Worm (Caenorhabditis elegans) whole organism, midembryonic: ENCODE measurements around the gene men-1.

Source experiments
- T22C8.4 ChIP-seq: fragments of 200-800 bp; sonication (Bioruptor generic); IDR thresholded peaks from 2 replicates; pipeline ENCODE4 v1.3.6; 2022; ENCODE audit warnings: missing genetic modification characterization, missing compliant biosample characterization
- cog-1 ChIP-seq: sonication (generic microtip); optimal IDR thresholded peaks from 2 replicates; lab custom pipeline; 2016; ENCODE audit warnings: missing genetic modification characterization, missing compliant biosample characterization
- flt-1 ChIP-seq: fragments of 200-800 bp; sonication (Bioruptor generic); IDR thresholded peaks from 2 replicates; pipeline ENCODE4 v1.3.6; 2022; ENCODE audit warnings: missing genetic modification characterization, missing compliant biosample characterization
- klf-2 ChIP-seq: fragments of 200-800 bp; sonication (Bioruptor generic); conservative IDR thresholded peaks from 2 replicates; pipeline ENCODE4 v1.3.6; 2022; ENCODE audit warnings: missing genetic modification reagents, missing genetic modification characterization, missing compliant biosample characterization
- med-1 ChIP-seq: sonication (generic microtip); optimal IDR thresholded peaks from 2 replicates; lab custom pipeline; 2017; ENCODE audit warnings: missing genetic modification characterization, mild to moderate bottlenecking, missing compliant biosample characterization, antibody characterized with exemption, missing genetic modification reagents; ENCODE audit not compliant: insufficient read depth
- ref-1 ChIP-seq: fragments of 200-800 bp; sonication (Bioruptor generic); conservative IDR thresholded peaks from 2 replicates; pipeline ENCODE4 v1.3.6; 2022; ENCODE audit warnings: missing genetic modification reagents, missing genetic modification characterization, missing compliant biosample characterization
- tab-1 ChIP-seq: fragments of 200-800 bp; sonication (Bioruptor generic); IDR thresholded peaks from 2 replicates; pipeline ENCODE4 v1.3.6; 2022; ENCODE audit warnings: missing genetic modification characterization, missing compliant biosample characterization
- ztf-23 ChIP-seq: fragments of 200-800 bp; sonication (Bioruptor generic); IDR thresholded peaks from 2 replicates; pipeline ENCODE4 v1.3.6; 2022; ENCODE audit warnings: missing genetic modification reagents, missing genetic modification characterization, missing compliant biosample characterization
- ztf-29 ChIP-seq: fragments of 200-800 bp; sonication (Bioruptor generic); IDR thresholded peaks from 2 replicates; pipeline ENCODE4 v1.3.6; 2022; ENCODE audit warnings: missing genetic modification reagents, missing genetic modification characterization, missing compliant biosample characterization

men-1 gene

ce11 chrII:14250147-14250965, 16.4 kb upstream of the men-1 start, which contains the start of gene hmg-1.1:
Gene hmg-1.1 (plus strand): TSS chrII:14250695.
- TF ChIP-seq ref-1 (GFP tag; lab: Robert Waterston, UW) (no peak), ztf-23 (GFP tag; lab: Robert Waterston, UW) (peak; percentile 82), med-1 (no peak), klf-2 (GFP tag; lab: Robert Waterston, UW) (no peak), ztf-29 (GFP tag; lab: Robert Waterston, UW) (peak; percentile 41; the same call in 1 of the 2 replicates), cog-1 (peak; percentile 72), flt-1 (GFP tag; lab: Robert Waterston, UW) (peak; percentile 80; the same call in 1 of the 2 replicates), tab-1 (no peak), T22C8.4 (GFP tag; lab: Robert Waterston, UW) (no peak)

DNA sequence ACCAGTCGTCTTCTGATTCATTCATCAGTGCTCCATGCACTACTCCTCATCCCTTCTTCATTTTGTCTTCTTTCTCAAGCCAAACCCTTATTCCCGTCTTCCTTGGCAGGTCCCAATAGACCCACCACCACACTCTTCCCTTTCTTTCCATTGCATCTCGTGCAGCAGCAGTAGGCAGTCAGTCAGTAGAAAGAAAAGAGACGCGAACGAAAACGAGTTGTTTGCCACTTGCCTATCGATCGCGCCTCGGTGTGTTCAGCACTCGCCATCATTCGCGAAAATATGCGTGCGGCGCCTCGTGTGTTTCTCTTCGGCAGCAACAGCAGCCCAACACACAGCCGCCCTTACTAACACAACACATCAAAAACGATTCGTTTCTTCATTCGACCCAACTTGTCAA, 15.6 kb upstream of the men-1 start:
- TF ChIP-seq med-1 = peak; percentile 13
- no peak for TF ChIP-seq ref-1 (GFP tag; lab: Robert Waterston, UW)
- peak; percentile 71; the same call in 1 of the 2 replicates for TF ChIP-seq flt-1 (GFP tag; lab: Robert Waterston, UW)
- TF ChIP-seq T22C8.4 (GFP tag; lab: Robert Waterston, UW) = peak; percentile 61; the same call in 1 of the 2 replicates
- TF ChIP-seq ztf-23 (GFP tag; lab: Robert Waterston, UW) = peak; percentile 57; the same call in 1 of the 2 replicates
- TF ChIP-seq tab-1 = no peak
- TF ChIP-seq klf-2 (GFP tag; lab: Robert Waterston, UW) = no peak
- TF ChIP-seq ztf-29 (GFP tag; lab: Robert Waterston, UW) = 0 out of 2 replicates have a peak, but pooled peaks have one; percentile 5
- no peak for TF ChIP-seq cog-1

- no peak for TF ChIP-seq klf-2 (GFP tag; lab: Robert Waterston, UW)
- TF ChIP-seq med-1 = peak; percentile 24
- peak; percentile 69 for TF ChIP-seq flt-1 (GFP tag; lab: Robert Waterston, UW)
Observed at ce11 chrII:14247748-14248502, 14.0 kb upstream of the men-1 start.

- TF ChIP-seq T22C8.4 (GFP tag; lab: Robert Waterston, UW) (no peak), ztf-29 (GFP tag; lab: Robert Waterston, UW) (no peak), ztf-23 (GFP tag; lab: Robert Waterston, UW) (no peak), klf-2 (GFP tag; lab: Robert Waterston, UW) (no peak), tab-1 (no peak), ref-1 (GFP tag; lab: Robert Waterston, UW) (no peak), med-1 (no peak), cog-1 (no peak)
Observed at ce11 chrII:14247227-14247626, 13.3 kb upstream of the men-1 start.

ce11 chrII:14244457-14245254, 10.7 kb upstream of the men-1 start:
- TF ChIP-seq ztf-29 (GFP tag; lab: Robert Waterston, UW) (no peak), cog-1 (no peak), flt-1 (GFP tag; lab: Robert Waterston, UW) (no peak), tab-1 (no peak), med-1 (no peak), ztf-23 (GFP tag; lab: Robert Waterston, UW) (no peak), T22C8.4 (GFP tag; lab: Robert Waterston, UW) (no peak), ref-1 (GFP tag; lab: Robert Waterston, UW) (no peak), klf-2 (GFP tag; lab: Robert Waterston, UW) (no peak)

- TF ChIP-seq ztf-23 (GFP tag; lab: Robert Waterston, UW) (no peak), cog-1 (no peak), tab-1 (no peak), ref-1 (GFP tag; lab: Robert Waterston, UW) (no peak)
Observed at ce11 chrII:14243503-14243902, 9.6 kb upstream of the men-1 start, which contains the start of gene jmjd-2. Gene jmjd-2 (minus strand): TSS chrII:14243603.

DNA sequence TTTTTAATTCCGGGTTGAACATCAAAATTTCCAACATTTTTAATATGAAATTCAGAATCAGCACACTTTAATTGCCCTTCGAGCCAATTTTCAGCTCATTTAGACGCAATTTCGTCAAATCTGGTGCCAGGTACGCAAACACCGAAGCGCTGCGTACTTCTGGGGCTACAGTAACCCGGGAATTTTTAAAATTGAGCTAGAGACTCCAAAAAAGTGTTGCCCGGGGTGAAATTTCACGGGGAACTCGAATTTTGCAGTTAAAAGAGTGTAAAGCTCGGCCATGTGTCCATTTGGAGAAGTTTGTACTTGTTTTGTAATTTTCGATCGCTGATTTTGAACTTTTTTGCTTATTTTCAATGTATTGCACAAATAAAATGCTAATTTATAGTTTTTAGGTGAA, 8.3 kb upstream of the men-1 start:
- TF ChIP-seq ztf-23 (GFP tag; lab: Robert Waterston, UW) (no peak), cog-1 (no peak), tab-1 (no peak), klf-2 (GFP tag; lab: Robert Waterston, UW) (no peak), med-1 (no peak), ref-1 (GFP tag; lab: Robert Waterston, UW) (no peak), flt-1 (GFP tag; lab: Robert Waterston, UW) (no peak)

DNA sequence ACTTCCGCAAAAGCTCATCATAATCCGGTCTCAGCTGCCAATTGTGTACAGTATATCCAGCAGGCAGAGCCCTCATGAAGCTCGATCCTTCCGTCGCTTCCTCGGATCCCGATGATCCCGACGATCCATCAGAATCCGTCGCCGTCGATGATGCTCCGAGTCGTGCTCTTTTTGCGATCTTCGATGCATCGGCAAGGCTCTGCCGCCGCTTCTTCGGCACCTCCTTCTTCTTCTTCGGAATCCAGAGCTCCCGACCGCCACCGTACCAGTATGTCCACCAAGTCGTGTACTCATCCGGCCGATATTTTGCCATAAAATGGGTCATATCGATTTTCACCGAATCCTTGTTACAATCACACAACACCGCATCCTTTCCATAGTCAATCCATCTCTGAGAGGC, 6.0 kb upstream of the men-1 start:
- no peak for TF ChIP-seq med-1

- TF ChIP-seq ztf-29 (GFP tag; lab: Robert Waterston, UW) = no peak
- 0 out of 2 replicates have a peak, but pooled peaks have one; percentile 40 for TF ChIP-seq flt-1 (GFP tag; lab: Robert Waterston, UW)
Observed at ce11 chrII:14237245-14237806, 3.4 kb upstream of the men-1 start.
